Fruit fly (Drosophila melanogaster) S2 (cell line): ENCODE measurements around the gene Cyp12e1.

Experiments
- CG8478 ChIP-seq: fragments of >200 bp; optimal IDR thresholded peaks from 2 replicates; lab custom pipeline; 2018
- CTCF ChIP-seq, 2 experiments: fragments of >200 bp; optimal IDR thresholded peaks; 2 replicates each; lab custom pipeline; 2018

Gene Cyp12e1

DNA sequence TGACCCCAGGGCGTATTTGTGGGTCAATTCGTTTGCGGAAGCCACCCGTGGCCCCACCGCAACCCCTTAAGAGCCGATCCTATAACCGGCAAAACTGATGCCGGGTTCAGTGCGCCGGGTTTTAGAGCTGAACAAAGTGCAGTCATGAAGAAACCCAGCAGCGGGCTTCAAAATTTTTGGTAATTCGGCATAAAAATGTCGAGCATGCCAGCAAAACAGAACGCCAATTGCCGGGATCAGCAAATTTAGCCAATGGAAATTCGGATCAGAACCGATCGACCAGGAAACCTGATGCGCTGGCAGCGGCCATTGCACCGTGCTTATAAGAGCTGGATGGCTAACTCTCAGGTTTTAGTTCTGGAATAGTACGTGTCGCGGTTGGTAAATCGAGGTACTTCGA is 26.9 kb upstream of the Cyp12e1 start:
- TF ChIP-seq CG8478 (lab: Kevin White, UChicago) = no peak
- no peak for TF ChIP-seq CTCF (optimal IDR thresholded peaks at IDR 0.05; lab: Kevin White, UChicago)

DNA sequence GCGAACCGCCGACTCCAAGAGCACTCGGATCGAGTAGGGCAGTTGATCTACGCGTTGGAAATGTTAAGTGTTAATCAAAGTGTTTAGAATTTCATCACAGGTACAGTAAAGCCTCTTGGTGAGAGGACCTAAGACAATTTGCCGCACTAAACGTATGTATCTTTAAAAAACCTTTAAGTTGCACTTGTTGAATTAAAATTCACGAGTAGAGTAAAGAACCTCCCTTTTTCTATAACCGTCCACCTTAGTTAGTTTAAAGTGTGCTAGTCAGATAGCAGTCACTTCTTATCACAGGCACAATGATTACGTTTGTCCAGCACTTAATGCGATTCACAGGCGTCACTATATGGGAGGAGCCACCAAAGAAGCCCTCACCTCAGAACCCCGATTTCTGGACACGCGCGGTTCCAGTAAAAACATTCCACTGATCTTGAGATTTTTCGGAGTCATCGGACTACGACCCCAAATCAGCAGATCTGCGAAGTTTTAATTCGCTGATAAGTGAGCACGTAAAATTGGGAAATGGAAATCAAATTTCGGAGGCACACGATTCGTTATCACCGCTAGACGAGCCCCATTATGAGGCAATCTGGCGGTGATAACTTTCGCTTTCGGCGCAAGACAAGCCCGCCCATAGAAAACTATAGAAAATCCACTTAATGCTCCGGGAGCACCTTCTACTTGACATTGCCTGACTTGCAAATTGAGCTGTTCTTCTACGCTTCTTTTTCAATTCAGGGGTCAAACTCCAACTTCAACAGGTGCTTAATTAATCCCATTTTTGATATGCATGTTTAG is 22.6 kb upstream of the Cyp12e1 start:
- TF ChIP-seq CG8478 (lab: Kevin White, UChicago) (no peak), CTCF (optimal IDR thresholded peaks at IDR 0.05; lab: Kevin White, UChicago) (no peak)

DNA sequence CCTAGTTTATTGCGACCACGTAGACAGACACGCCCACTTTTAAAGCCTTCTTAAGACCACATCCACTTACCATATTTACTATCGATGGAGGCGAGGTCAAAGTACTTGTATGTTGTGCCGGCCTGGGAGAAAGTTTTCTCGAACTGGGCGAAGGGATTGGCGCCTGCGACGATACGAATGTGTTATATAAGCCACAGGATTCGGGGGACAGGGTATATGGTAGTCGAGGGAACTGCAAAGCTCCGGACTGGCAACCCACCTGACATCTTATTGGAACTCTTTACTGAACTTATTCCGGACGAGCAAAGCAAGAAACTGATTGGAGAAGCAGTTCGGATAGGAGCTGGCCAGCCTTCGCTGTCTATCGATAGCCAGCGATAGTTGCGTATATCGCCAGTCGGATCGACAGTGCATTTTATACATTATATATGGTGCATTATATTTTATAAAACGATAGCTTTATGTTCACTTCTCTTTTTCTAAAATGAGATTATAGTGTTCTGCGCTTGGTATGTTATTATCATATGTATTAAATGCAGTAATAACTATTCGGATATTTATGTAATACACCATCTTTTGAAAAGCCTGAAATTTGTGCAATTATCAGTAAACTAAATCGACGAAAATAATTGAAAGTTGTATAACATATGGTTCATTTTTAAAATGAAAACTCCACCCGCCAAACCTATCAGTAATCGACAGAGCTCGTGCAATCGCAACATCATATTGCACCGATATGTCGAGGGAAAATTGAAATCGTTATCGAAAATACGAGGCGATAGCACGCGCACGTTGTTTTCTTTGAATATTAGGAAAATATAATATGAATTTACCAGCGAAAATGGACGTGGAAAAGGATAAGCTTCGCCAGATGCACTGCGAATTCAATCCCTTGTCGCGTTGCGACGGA is 21.8 kb upstream of the Cyp12e1 start, which contains the start of the genes Irp-1B and Rrp46:
TSS of gene Irp-1B (minus strand) at position 320 of the 910 bp plus-strand sequence.
TSS of gene Rrp46 (plus strand) at position 752 of the 910 bp plus-strand sequence.
- TF ChIP-seq CG8478 (lab: Kevin White, UChicago) (no peak), CTCF (optimal IDR thresholded peaks at IDR 0.05; lab: Kevin White, UChicago) (no peak)

DNA sequence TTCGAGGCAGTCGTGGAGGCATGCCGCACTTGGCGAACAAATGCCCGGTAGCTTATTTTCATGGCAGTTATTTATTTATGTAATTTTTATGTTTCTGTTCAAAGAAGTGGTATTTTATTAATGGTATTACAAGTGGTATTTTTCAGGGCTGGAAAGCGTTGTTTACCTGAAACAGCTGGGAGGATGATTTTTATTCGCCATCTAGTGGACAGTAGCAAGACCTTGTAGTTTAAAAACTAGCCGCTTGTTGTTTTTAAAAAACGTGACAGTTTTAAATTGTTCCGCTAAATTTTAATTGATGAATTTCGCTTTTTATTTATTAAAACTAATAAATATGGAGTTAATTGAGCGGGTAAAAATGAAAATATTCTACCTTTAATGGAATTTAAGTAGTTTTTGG is 18.7 kb upstream of the Cyp12e1 start, which contains the start of gene CG6345:
TSS of gene CG6345 (minus strand) at position 124 of the 400 bp plus-strand sequence.
- peak; percentile 76 to 95 for TF ChIP-seq CTCF (optimal IDR thresholded peaks at IDR 0.05; lab: Kevin White, UChicago)
- TF ChIP-seq CG8478 (lab: Kevin White, UChicago) = no peak

DNA sequence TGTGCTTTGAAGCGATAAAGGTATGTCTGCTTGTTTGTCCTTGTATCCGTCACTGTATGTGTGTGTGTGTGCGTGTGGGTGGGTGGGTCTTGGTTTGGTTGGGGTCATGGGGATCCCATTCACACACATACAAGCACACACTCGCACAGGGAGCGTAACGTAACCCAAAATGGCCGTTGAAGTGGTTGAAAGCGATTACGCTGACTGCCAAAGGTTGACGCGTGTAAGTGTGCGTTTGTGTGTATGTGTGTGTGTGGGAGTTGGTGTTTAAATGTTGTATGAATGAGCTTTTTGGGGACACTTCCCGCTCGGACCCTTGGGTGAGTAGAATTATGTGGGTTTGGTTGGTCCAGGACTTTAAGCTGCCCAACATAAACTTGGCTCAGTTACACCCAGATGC is 13.4 kb upstream of the Cyp12e1 start:
- TF ChIP-seq CTCF (optimal IDR thresholded peaks at IDR 0.05; lab: Kevin White, UChicago) = no peak
- no peak for TF ChIP-seq CG8478 (lab: Kevin White, UChicago)

DNA sequence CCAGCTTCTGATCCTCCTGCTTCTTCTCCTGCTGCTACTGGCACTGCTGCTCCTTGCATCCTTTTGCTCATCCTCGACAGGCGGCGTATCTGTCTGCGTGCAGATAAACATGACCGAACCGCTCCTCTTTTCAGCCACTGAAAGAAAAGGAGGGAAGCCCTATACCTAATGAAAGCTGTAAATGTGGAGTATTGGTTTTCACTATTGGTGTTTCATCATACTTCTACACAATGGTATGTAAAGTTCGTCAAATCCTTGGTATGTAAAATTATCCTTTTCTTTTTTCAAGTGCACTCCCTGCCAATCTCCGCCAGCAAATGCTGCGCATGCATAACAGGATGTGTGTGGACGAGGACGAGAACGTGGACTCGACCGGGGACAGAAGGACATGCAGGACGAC is 6.3 kb upstream of the Cyp12e1 start, which contains the start of gene CG46270:
TSS of gene CG46270 (minus strand) at position 101 of the 400 bp plus-strand sequence.
- TF ChIP-seq CG8478 (lab: Kevin White, UChicago) = no peak
- no peak for TF ChIP-seq CTCF (optimal IDR thresholded peaks at IDR 0.05; lab: Kevin White, UChicago)

DNA sequence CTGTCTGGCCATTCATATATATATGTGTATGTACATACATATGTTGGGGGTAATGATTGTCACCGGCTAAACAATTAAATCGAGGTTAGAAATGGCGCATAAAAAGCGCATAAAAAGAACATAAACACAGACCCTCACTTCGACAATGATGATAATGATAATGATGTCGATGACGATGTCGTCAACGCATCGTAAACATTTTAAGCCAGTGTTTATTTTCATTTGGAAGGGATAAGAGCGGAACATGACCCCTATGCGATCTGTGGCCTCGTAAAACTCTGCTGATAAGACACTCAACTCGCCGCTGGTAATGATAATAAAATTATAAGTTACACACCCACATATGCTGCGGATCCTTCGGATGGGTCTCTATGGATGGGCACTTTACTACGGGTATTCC is 3.5 kb upstream of the Cyp12e1 start:
- no peak for TF ChIP-seq CTCF (optimal IDR thresholded peaks at IDR 0.05; lab: Kevin White, UChicago)
- no peak for TF ChIP-seq CG8478 (lab: Kevin White, UChicago)

DNA sequence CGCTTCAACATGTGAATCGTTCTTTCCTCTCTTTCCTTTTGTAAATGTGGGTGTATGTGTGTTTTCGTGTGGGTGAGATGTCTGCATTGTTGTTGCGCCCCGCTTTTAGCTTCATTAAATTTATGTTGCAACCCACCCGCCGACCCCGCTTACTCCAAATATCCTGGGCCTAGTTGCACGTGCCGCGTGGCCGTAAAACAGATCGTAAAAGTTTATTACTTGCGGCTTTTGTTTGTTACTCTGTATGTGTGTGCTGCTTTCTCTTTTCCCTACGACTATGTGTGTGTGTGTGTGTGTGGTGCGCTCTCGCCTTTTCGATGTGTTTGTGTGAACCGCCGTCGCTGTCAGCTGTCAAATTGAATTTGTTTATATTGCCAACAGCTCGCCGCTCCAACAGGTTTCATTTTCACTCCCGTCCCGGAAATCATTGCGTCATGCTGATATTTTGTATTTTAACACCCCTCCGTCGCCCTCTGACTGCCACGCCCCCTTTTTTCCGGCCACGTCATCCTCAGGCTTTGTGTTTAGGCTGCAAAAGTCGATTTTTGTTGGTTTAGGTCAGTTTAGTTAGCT is 1.1 kb upstream of the Cyp12e1 start:
- TF ChIP-seq CTCF (optimal IDR thresholded peaks at IDR 0.05; lab: Kevin White, UChicago) (no peak), CG8478 (lab: Kevin White, UChicago) (no peak)

DNA sequence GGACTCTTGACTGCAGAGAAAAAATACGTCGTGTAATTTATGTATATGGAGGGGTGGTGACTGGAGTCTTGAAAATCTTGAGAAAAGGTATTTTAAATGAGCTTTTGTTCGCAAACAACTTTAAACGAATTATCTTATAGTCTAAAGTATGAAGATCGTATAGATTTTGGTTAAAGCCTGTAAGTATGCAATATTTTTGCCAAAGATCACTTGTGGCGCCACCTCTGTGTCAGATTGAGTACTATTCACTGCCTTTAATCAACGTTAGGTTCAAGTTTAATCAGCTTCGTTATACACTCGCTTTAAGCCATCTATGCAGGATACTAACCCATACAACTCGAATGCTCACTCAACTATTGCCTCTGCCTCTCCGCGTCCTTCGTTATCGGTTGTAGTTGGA is 2.4 kb downstream of the Cyp12e1 start:
- TF ChIP-seq CG8478 (lab: Kevin White, UChicago) (no peak), CTCF (optimal IDR thresholded peaks at IDR 0.05; lab: Kevin White, UChicago) (peak; percentile 93 to 96)

DNA sequence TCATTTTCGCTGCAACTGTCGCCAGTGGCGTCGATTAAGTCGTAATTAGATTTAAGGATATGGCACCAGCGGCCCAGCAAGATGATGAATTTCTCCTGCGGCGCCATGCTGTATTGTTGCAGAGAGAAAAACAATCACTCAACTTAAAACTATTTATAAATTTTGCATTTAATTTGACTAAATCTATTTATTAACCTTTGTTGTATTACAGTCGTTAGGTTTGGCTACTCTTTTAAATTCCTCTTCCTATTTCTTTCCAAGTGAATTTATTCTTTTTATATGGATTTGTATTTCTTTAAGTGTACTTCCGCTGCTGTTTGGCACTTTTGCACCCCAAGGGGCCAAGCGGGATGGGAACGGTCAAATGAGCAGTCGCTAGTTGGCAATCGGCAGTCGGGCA is 14.4 kb downstream of the Cyp12e1 start:
- TF ChIP-seq CG8478 (lab: Kevin White, UChicago) = no peak
- TF ChIP-seq CTCF (optimal IDR thresholded peaks at IDR 0.05; lab: Kevin White, UChicago) = no peak

DNA sequence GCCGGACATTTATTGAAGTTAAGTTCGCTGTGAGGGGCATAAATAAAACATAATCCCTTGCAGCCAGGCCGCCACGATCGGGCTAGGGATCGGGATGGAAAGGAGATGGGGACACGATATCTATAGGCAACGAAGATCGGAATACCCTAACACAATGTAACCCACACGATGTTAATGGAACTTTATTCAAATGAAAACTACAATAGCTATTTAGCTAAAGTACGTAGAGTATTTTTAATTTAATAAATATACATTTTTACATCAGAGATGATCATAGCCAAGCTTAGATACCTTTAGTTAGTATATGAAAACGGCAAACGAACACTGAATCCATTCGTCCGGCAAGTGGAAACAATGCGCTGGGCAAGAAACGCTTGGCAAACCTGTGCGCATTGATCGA is 20.3 kb downstream of the Cyp12e1 start:
- TF ChIP-seq CTCF (optimal IDR thresholded peaks at IDR 0.05; lab: Kevin White, UChicago) = no peak
- no peak for TF ChIP-seq CG8478 (lab: Kevin White, UChicago)

DNA sequence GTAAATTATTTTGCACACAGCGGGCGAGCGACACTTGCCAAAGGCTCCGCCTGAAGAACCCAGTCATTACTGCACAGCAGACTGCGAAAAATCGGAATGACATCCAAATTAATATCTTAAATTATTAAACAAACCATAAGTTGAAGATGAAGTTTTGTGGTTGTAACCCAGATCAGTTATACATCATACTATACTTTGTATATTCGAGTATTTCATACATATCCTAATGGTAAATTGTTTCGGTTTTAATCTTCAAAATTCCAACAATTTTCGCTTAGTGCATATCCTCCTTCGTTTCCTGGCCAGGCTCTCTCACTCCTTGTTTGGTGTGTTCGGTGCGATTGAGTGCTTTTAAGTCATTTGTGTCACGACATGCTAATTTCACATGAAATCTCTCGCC is 29.0 kb downstream of the Cyp12e1 start:
- TF ChIP-seq CTCF (optimal IDR thresholded peaks at IDR 0.05; lab: Kevin White, UChicago) = no peak
- no peak for TF ChIP-seq CG8478 (lab: Kevin White, UChicago)

DNA sequence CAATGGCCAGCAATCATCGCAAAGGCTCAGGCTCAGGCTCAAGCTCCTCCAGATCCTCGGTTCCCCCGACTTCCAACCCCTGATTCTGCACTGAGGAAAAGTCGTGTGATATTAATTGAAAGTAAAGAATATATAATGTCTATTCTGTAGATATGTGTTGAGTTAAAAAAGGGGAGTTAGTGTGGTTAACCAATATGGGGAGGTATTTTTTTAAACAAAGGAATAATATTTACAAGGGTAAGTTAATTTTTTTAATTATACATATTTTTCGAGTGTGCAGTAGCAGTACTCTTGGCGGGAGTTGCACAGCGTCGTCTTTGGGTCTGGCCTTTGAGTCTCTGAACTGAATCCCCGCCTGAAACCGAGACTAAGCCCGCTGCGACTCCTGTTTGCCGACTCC is 31.7 kb downstream of the Cyp12e1 start:
- TF ChIP-seq CG8478 (lab: Kevin White, UChicago) (no peak), CTCF (optimal IDR thresholded peaks at IDR 0.05; lab: Kevin White, UChicago) (no peak)

DNA sequence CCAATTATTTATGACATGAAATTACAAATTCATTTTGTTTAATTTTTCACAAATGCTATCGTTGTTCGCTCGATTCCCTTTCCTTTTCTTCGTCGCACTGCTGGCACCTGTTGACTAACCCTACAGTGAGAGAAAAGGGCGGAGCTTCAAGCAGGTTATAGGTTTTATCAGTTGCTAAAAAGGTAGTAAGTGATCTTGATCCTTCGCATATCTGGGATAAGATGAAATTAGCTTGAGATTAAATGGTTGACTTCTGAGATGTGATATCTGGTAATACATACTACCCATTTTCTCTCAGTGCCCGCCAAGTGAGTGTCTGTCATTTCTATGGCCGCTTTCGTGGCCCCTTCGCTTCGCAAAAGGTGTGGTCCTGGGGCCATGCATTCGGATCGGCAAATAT is 33.6 kb downstream of the Cyp12e1 start:
- TF ChIP-seq CG8478 (lab: Kevin White, UChicago) (no peak), CTCF (optimal IDR thresholded peaks at IDR 0.05; lab: Kevin White, UChicago) (no peak)
